Worm (Caenorhabditis elegans) whole organism, early embryonic: Measurements from ENCODE around the gene ver-1.

Source experiments
- B0310.2 ChIP-seq: sonication (generic microtip); optimal IDR thresholded peaks from 2 replicates; lab custom pipeline; 2016; ENCODE audit warnings: mild to moderate bottlenecking, missing genetic modification characterization, missing compliant biosample characterization
- ama-1 ChIP-seq: fragments of 150-350 bp; optimal IDR thresholded peaks from 2 replicates; lab custom pipeline; 2014

DNA sequence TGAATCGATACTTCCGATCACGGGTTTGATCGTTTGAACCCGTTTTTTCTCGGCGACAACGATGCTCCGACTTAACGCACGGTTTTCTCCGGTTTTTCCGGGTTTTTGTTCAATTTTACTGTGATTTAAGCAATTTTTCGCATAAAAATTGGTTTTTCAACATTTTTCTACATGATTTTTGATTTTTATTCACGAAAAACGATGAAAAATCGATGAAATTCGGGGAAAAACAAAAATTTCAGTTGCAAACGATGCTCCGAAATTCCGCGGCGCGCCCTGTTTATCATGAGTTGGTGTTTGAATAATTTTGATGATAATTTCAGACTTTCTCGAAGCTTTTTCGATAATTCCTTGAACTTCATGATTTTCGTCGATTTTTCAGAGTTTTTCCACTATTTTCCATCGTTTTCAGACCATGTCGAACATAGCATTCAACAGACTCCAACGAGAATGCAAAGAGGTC, 31.8 kb downstream of the ver-1 start, which contains the start of gene ubc-20:
- no peak for TF ChIP-seq ama-1 (lab: Kevin White, UChicago)
- no peak for TF ChIP-seq B0310.2
